Worm (Caenorhabditis elegans) whole organism, L3 larva: Measurements from ENCODE around the gene Y54G2A.12.

ENCODE experiments used
- R02D3.7 ChIP-seq: fragments of 150-350 bp; optimal IDR thresholded peaks from 2 replicates; lab custom pipeline; 2014; ENCODE audit warnings: missing biosample characterization, missing genetic modification characterization
- ama-1 ChIP-seq: fragments of 150-350 bp; optimal IDR thresholded peaks from 2 replicates; lab custom pipeline; 2018
- ceh-9 ChIP-seq: sonication (generic microtip); optimal IDR thresholded peaks from 2 replicates; lab custom pipeline; 2018; ENCODE audit warnings: missing biosample characterization, missing genetic modification characterization
- mdl-1 ChIP-seq: fragments of 150-350 bp; optimal IDR thresholded peaks from 2 replicates; lab custom pipeline; 2014; ENCODE audit warnings: missing biosample characterization, missing genetic modification characterization
- nhr-11 ChIP-seq: fragments of 150-350 bp; optimal IDR thresholded peaks from 2 replicates; lab custom pipeline; 2014; ENCODE audit warnings: missing biosample characterization, missing genetic modification characterization
- pha-4 ChIP-seq: fragments of 150-350 bp; optimal IDR thresholded peaks from 2 replicates; lab custom pipeline; 2014; ENCODE audit warnings: missing biosample characterization, missing genetic modification reagents, missing genetic modification characterization
- tbx-2 ChIP-seq: sonication (generic microtip); optimal IDR thresholded peaks from 2 replicates; lab custom pipeline; 2016; ENCODE audit warnings: mild to moderate bottlenecking, missing genetic modification characterization, missing compliant biosample characterization
- ztf-11 ChIP-seq: fragments of 150-350 bp; optimal IDR thresholded peaks from 2 replicates; lab custom pipeline; 2014; ENCODE audit warnings: missing biosample characterization, missing genetic modification characterization

DNA sequence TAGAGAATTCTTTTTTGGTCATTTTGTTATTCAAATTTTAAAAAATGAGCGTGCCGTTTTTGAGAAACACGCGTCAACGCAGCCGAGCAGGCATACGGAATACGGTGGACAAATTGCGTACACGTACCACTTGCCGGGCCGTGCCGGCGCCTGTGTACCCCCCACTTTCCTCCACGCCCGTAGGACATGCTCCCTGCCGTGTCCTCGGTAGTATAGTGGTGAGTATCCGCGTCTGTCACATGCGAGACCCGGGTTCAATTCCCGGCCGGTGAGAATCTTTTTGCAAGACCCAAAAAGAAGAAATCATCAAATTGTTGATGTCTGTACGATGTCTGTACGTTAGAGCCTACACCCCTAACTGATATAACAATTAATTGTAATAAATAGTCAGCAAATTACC, 25.5 kb upstream of the Y54G2A.12 start:
- TF ChIP-seq R02D3.7 (tag; lab: Kevin White, UChicago) (no peak), tbx-2 (no peak), nhr-11 (tag; lab: Kevin White, UChicago) (no peak), mdl-1 (tag; lab: Kevin White, UChicago) (no peak), pha-4 (tag; lab: Kevin White, UChicago) (no peak), ama-1 (no peak), ceh-9 (tag; lab: Kevin White, UChicago) (no peak), ztf-11 (tag; lab: Kevin White, UChicago) (no peak)
